Fruit fly (Drosophila melanogaster) whole organism, prepupa: ENCODE data around the gene Teh4.

Experiments
- CG16779 ChIP-seq: fragments of 200-800 bp; sonication (Bioruptor generic); optimal IDR thresholded peaks from 3 replicates; lab custom pipeline; 2017; ENCODE audit warnings: missing biosample characterization, mild to moderate bottlenecking, missing genetic modification characterization
- CG6276 ChIP-seq: fragments of 200-800 bp; sonication (Bioruptor generic); optimal IDR thresholded peaks from 2 replicates; lab custom pipeline; 2017; ENCODE audit warnings: missing biosample characterization, mild to moderate bottlenecking, missing genetic modification characterization
- Lpt ChIP-seq: fragments of 200-800 bp; sonication (Bioruptor generic); optimal IDR thresholded peaks from 3 replicates; lab custom pipeline; 2016; ENCODE audit warnings: missing biosample characterization, missing genetic modification characterization
- OdsH ChIP-seq: fragments of 200-800 bp; sonication (Bioruptor generic); optimal IDR thresholded peaks from 3 replicates; lab custom pipeline; 2016; ENCODE audit warnings: missing biosample characterization, missing genetic modification characterization
- Sox102F ChIP-seq: fragments of 200-800 bp; sonication (Bioruptor generic); optimal IDR thresholded peaks from 2 replicates; lab custom pipeline; 2016; ENCODE audit warnings: missing biosample characterization, mild to moderate bottlenecking, missing genetic modification characterization
- acj6 ChIP-seq: fragments of 200-800 bp; sonication (Bioruptor generic); optimal IDR thresholded peaks from 3 replicates; lab custom pipeline; 2016; ENCODE audit warnings: missing biosample characterization, missing genetic modification characterization
- cyc ChIP-seq: fragments of 200-800 bp; sonication (Bioruptor generic); optimal IDR thresholded peaks from 3 replicates; lab custom pipeline; 2016; ENCODE audit warnings: missing biosample characterization, missing genetic modification characterization
- lz ChIP-seq: fragments of 200-800 bp; sonication (Bioruptor generic); optimal IDR thresholded peaks from 3 replicates; lab custom pipeline; 2016; ENCODE audit warnings: missing biosample characterization, missing genetic modification characterization

DNA sequence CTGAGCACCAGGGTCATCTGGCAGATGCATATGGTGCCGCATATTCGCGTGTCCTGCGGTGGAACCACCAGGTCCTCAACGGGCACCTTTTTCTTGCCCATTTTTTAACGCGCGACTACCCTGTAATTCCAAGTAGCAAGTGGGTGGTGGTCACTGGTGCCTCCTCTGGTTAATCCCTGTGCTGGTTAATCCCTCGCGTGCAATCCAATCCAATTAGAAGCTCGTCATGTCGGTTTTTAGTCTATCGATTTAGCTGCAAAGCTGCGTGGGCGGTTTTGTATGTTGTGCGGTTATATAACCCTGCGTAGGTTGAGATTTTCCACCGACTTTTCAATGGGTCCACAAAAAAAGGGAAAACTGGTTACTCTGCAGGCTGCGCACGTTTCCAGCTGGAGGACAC, 6.5 kb upstream of the Teh4 start, which contains the start of gene Teh3:
- TF ChIP-seq OdsH (no peak), Lpt (GFP tag; lab: Kevin White, UChicago) (no peak), acj6 (no peak), CG6276 (GFP tag; lab: Kevin White, UChicago) (no peak), lz (GFP tag; lab: Kevin White, UChicago) (no peak), Sox102F (GFP tag; lab: Kevin White, UChicago) (no peak), CG16779 (tag; lab: Kevin White, UChicago) (no peak), cyc (GFP tag; lab: Kevin White, UChicago) (no peak)
